Fruit fly (Drosophila melanogaster) whole organism, embryonic: Measurements from ENCODE around the gene CG13917.

Source experiments
- ATbp ChIP-seq: fragments of 200-800 bp; sonication (Bioruptor generic); optimal IDR thresholded peaks from 2 replicates; lab custom pipeline; 2017; ENCODE audit warnings: missing biosample characterization, mild to moderate bottlenecking, missing genetic modification characterization, missing genetic modification reagents
- Ada2b ChIP-seq: fragments of 200-800 bp; sonication (Bioruptor generic); IDR thresholded peaks from 2 replicates; pipeline ENCODE4 v1.3.6; 2022; ENCODE audit warnings: missing biosample characterization, missing genetic modification characterization
- Asciz ChIP-seq: fragments of 200-800 bp; sonication (Bioruptor generic); optimal IDR thresholded peaks from 2 replicates; lab custom pipeline; 2017; ENCODE audit warnings: missing biosample characterization, mild to moderate bottlenecking, missing genetic modification characterization, missing genetic modification reagents
- CG11560 ChIP-seq: fragments of 200-800 bp; sonication (Bioruptor generic); IDR thresholded peaks from 3 replicates; pipeline ENCODE4 v1.3.6; 2022; ENCODE audit warnings: missing biosample characterization, missing genetic modification characterization
- CG1233 ChIP-seq: fragments of 200-800 bp; sonication (Bioruptor generic); optimal IDR thresholded peaks from 4 replicates; lab custom pipeline; 2018; ENCODE audit warnings: missing biosample characterization, mild to moderate bottlenecking, missing genetic modification characterization
- CG13287 ChIP-seq: fragments of 200-800 bp; sonication (Bioruptor generic); IDR thresholded peaks from 2 replicates; pipeline ENCODE4 v1.3.6; 2022; ENCODE audit warnings: missing biosample characterization, missing genetic modification characterization; ENCODE audit not compliant: partially characterized antibody
- CG17802 ChIP-seq: fragments of 200-800 bp; sonication (Bioruptor generic); optimal IDR thresholded peaks from 2 replicates; lab custom pipeline; 2018; ENCODE audit warnings: missing biosample characterization, mild to moderate bottlenecking, missing genetic modification characterization, moderate library complexity
- CG18262 ChIP-seq: fragments of 200-800 bp; optimal IDR thresholded peaks from 3 replicates; lab custom pipeline; 2019; ENCODE audit warnings: missing biosample characterization, mild to moderate bottlenecking, missing genetic modification characterization, moderate library complexity
- CG2202 ChIP-seq: fragments of 200-800 bp; sonication (Bioruptor generic); optimal IDR thresholded peaks from 2 replicates; lab custom pipeline; 2018; ENCODE audit warnings: missing biosample characterization, mild to moderate bottlenecking, missing genetic modification characterization
- CG32772 ChIP-seq: fragments of 200-800 bp; sonication (Bioruptor generic); IDR thresholded peaks from 2 replicates; pipeline ENCODE4 v1.3.6; 2022; ENCODE audit warnings: missing biosample characterization, missing genetic modification characterization
- CG4854 ChIP-seq: fragments of 200-800 bp; sonication (Bioruptor generic); optimal IDR thresholded peaks from 2 replicates; lab custom pipeline; 2016; ENCODE audit warnings: missing biosample characterization, missing genetic modification characterization, inconsistent platforms
- CG7357 ChIP-seq: fragments of 200-800 bp; sonication (Bioruptor generic); IDR thresholded peaks from 3 replicates; pipeline ENCODE4 v1.3.6; 2022; ENCODE audit warnings: missing biosample characterization, missing genetic modification characterization
- CkIIα-i1 ChIP-seq: fragments of 200-800 bp; sonication (Bioruptor generic); IDR thresholded peaks from 2 replicates; pipeline ENCODE4 v1.3.6; 2022; ENCODE audit warnings: missing biosample characterization, missing genetic modification characterization
- Dad ChIP-seq: fragments of 200-800 bp; sonication (Bioruptor generic); optimal IDR thresholded peaks from 3 replicates; lab custom pipeline; 2016; ENCODE audit warnings: missing biosample characterization, missing genetic modification characterization
- Dfd ChIP-seq, 2 experiments: fragments of >200 bp; optimal IDR thresholded peaks; 2 replicates each; lab custom pipeline; 2017; ENCODE audit warnings: missing biosample characterization in 2 of 2, missing genetic modification characterization in 2 of 2
- Doc3 ChIP-seq: fragments of 200-800 bp; sonication (Bioruptor generic); IDR thresholded peaks from 3 replicates; pipeline ENCODE4 v1.3.6; 2022; ENCODE audit warnings: missing biosample characterization, missing genetic modification characterization; ENCODE audit not compliant: partially characterized antibody
- HLH4C ChIP-seq: fragments of 200-800 bp; sonication (Bioruptor generic); IDR thresholded peaks from 3 replicates; pipeline ENCODE4 v1.3.6; 2022; ENCODE audit warnings: missing biosample characterization, missing genetic modification characterization; ENCODE audit not compliant: partially characterized antibody
- HLH54F ChIP-seq: fragments of 200-800 bp; sonication (Bioruptor generic); optimal IDR thresholded peaks from 3 replicates; lab custom pipeline; 2016; ENCODE audit warnings: missing biosample characterization, missing genetic modification characterization
- HmgD ChIP-seq: fragments of 200-800 bp; sonication (Bioruptor generic); optimal IDR thresholded peaks from 3 replicates; lab custom pipeline; 2016; ENCODE audit warnings: missing biosample characterization, missing genetic modification characterization
- Lhr ChIP-seq: fragments of 200-800 bp; sonication (Bioruptor generic); optimal IDR thresholded peaks from 3 replicates; lab custom pipeline; 2017; ENCODE audit warnings: mild to moderate bottlenecking, missing biosample characterization, missing genetic modification reagents, missing genetic modification characterization
- NC2α ChIP-seq: fragments of 200-800 bp; sonication (Bioruptor generic); optimal IDR thresholded peaks from 2 replicates; lab custom pipeline; 2016; ENCODE audit warnings: missing biosample characterization, missing genetic modification characterization
- NK7.1 ChIP-seq: fragments of 200-800 bp; sonication (Bioruptor generic); optimal IDR thresholded peaks from 3 replicates; lab custom pipeline; 2016; ENCODE audit warnings: missing biosample characterization, missing genetic modification characterization
- Nf-YB ChIP-seq: fragments of 200-800 bp; sonication (Bioruptor generic); optimal IDR thresholded peaks from 3 replicates; lab custom pipeline; 2019; ENCODE audit warnings: missing biosample characterization, mild to moderate bottlenecking, missing genetic modification characterization, moderate library complexity
- Ptx1 ChIP-seq: fragments of 200-800 bp; sonication (Bioruptor generic); IDR thresholded peaks from 2 replicates; pipeline ENCODE4 v1.3.6; 2022; ENCODE audit warnings: missing biosample characterization, missing genetic modification characterization
- Rfx ChIP-seq: fragments of 200-800 bp; sonication (Bioruptor generic); IDR thresholded peaks from 2 replicates; pipeline ENCODE4 v1.3.6; 2022; ENCODE audit warnings: missing biosample characterization, missing genetic modification characterization
- Sry-δ ChIP-seq: fragments of 200-800 bp; sonication (Bioruptor generic); optimal IDR thresholded peaks from 2 replicates; lab custom pipeline; 2016; ENCODE audit warnings: missing biosample characterization, missing genetic modification characterization
- aop ChIP-seq: fragments of 200-800 bp; sonication (Bioruptor generic); IDR thresholded peaks from 2 replicates; pipeline ENCODE4 v1.3.6; 2022; ENCODE audit warnings: missing biosample characterization, missing genetic modification characterization
- croc ChIP-seq: fragments of 200-800 bp; sonication (Bioruptor generic); conservative IDR thresholded peaks from 3 replicates; pipeline ENCODE4 v1.3.6; 2022; ENCODE audit warnings: missing biosample characterization, missing genetic modification characterization
- da ChIP-seq: fragments of 200-800 bp; sonication (Bioruptor generic); optimal IDR thresholded peaks from 2 replicates; lab custom pipeline; 2016; ENCODE audit warnings: missing biosample characterization, missing genetic modification characterization
- dmrt11E ChIP-seq: fragments of 200-800 bp; sonication (Bioruptor generic); optimal IDR thresholded peaks from 3 replicates; lab custom pipeline; 2018; ENCODE audit warnings: missing biosample characterization, mild to moderate bottlenecking, missing genetic modification characterization, moderate library complexity
- ems ChIP-seq: fragments of 200-800 bp; sonication (Bioruptor generic); optimal IDR thresholded peaks from 3 replicates; lab custom pipeline; 2016; ENCODE audit warnings: missing biosample characterization, missing genetic modification characterization
- esg ChIP-seq: fragments of 200-800 bp; sonication (Bioruptor generic); conservative IDR thresholded peaks from 2 replicates; pipeline ENCODE4 v1.3.6; 2022; ENCODE audit warnings: missing biosample characterization, missing genetic modification characterization
- hbn ChIP-seq: fragments of 200-800 bp; sonication (Bioruptor generic); IDR thresholded peaks from 2 replicates; pipeline ENCODE4 v1.3.6; 2022; ENCODE audit warnings: missing biosample characterization, missing genetic modification characterization; ENCODE audit not compliant: partially characterized antibody
- her ChIP-seq: fragments of 200-800 bp; sonication (Bioruptor generic); optimal IDR thresholded peaks from 2 replicates; lab custom pipeline; 2016; ENCODE audit warnings: missing biosample characterization, missing genetic modification characterization
- jing ChIP-seq: fragments of 200-800 bp; sonication (Bioruptor generic); optimal IDR thresholded peaks from 2 replicates; lab custom pipeline; 2018; ENCODE audit warnings: missing biosample characterization, mild to moderate bottlenecking, missing genetic modification characterization
- ken ChIP-seq: fragments of 200-800 bp; sonication (Bioruptor generic); IDR thresholded peaks from 3 replicates; pipeline ENCODE4 v1.3.6; 2022; ENCODE audit warnings: missing biosample characterization, missing genetic modification characterization
- kni ChIP-seq: fragments of 200-800 bp; sonication (Bioruptor generic); optimal IDR thresholded peaks from 3 replicates; lab custom pipeline; 2017; ENCODE audit warnings: mild to moderate bottlenecking, missing biosample characterization, missing genetic modification reagents, missing genetic modification characterization
- lilli ChIP-seq: fragments of 200-800 bp; sonication (Bioruptor generic); optimal IDR thresholded peaks from 3 replicates; lab custom pipeline; 2016; ENCODE audit warnings: missing biosample characterization, missing genetic modification characterization
- nau ChIP-seq: fragments of 200-800 bp; sonication (Bioruptor generic); optimal IDR thresholded peaks from 3 replicates; lab custom pipeline; 2017; ENCODE audit warnings: missing biosample characterization, mild to moderate bottlenecking, missing genetic modification characterization, missing genetic modification reagents
- peb ChIP-seq: fragments of 200-800 bp; sonication (Bioruptor generic); IDR thresholded peaks from 2 replicates; pipeline ENCODE4 v1.3.6; 2022; ENCODE audit warnings: missing biosample characterization, missing genetic modification characterization
- pfk ChIP-seq: fragments of 200-800 bp; sonication (Bioruptor generic); optimal IDR thresholded peaks from 2 replicates; lab custom pipeline; 2018; ENCODE audit warnings: missing biosample characterization, mild to moderate bottlenecking, missing genetic modification characterization, moderate library complexity
- phol ChIP-seq: fragments of 200-800 bp; sonication (Bioruptor generic); optimal IDR thresholded peaks from 3 replicates; lab custom pipeline; 2018; ENCODE audit warnings: missing biosample characterization, mild to moderate bottlenecking, missing genetic modification characterization, moderate library complexity
- prd ChIP-seq, 3 experiments: fragments of >200 bp in 2 of 3; fragments of 200-800 bp in 1 of 3; sonication (Bioruptor generic) in 1 of 3; optimal IDR thresholded peaks in 2 of 3; IDR thresholded peaks in 1 of 3; 2 replicates in 2 of 3; 3 replicates in 1 of 3; pipeline versions ENCODE4 v1.3.6 to Lab custom; 2017 to 2022; ENCODE audit warnings: missing biosample characterization in 1 of 3, missing genetic modification characterization in 1 of 3
- pum ChIP-seq: fragments of 200-800 bp; sonication (Bioruptor generic); optimal IDR thresholded peaks from 2 replicates; lab custom pipeline; 2016; ENCODE audit warnings: missing biosample characterization, missing genetic modification characterization
- ranshi ChIP-seq: fragments of 200-800 bp; sonication (Bioruptor generic); IDR thresholded peaks from 2 replicates; pipeline ENCODE4 v1.3.6; 2022; ENCODE audit warnings: missing biosample characterization, missing genetic modification characterization
- repo ChIP-seq: fragments of 200-800 bp; sonication (Bioruptor generic); optimal IDR thresholded peaks from 2 replicates; lab custom pipeline; 2016; ENCODE audit warnings: missing biosample characterization, missing genetic modification characterization
- shn ChIP-seq: fragments of 200-800 bp; sonication (Bioruptor generic); optimal IDR thresholded peaks from 3 replicates; lab custom pipeline; 2016; ENCODE audit warnings: missing biosample characterization, missing genetic modification characterization
- slbo ChIP-seq: fragments of 200-800 bp; sonication (Bioruptor generic); IDR thresholded peaks from 2 replicates; pipeline ENCODE4 v1.3.6; 2022; ENCODE audit warnings: missing biosample characterization, missing genetic modification characterization

CG13917 gene

dm6 chr3L:1568225-1569161, 8.0 kb upstream of the CG13917 start, which contains the start of gene CG7879 (continued):
- TF ChIP-seq shn (GFP tag; lab: Kevin White, UChicago), result no peak
- no peak for TF ChIP-seq Dfd (GFP tag; optimal IDR thresholded peaks at IDR 0.05; lab: Kevin White, UChicago)
- no peak for TF ChIP-seq CG11560
- no peak for TF ChIP-seq HLH4C (GFP tag; lab: Robert Waterston, UW)
- peak; percentile 50 for TF ChIP-seq Rfx
- peak; percentile 99 for TF ChIP-seq phol
- no peak for TF ChIP-seq NK7.1 (GFP tag; lab: Kevin White, UChicago)
- no peak for TF ChIP-seq HmgD (GFP tag; lab: Kevin White, UChicago)
- TF ChIP-seq Sry-δ (GFP tag; lab: Kevin White, UChicago), result no peak
- TF ChIP-seq CG1233 (GFP tag; lab: Kevin White, UChicago), result peak; percentile 27
- peak; percentile 32 for TF ChIP-seq dmrt11E (tag; lab: Kevin White, UChicago)
- no peak for TF ChIP-seq HLH54F (GFP tag; lab: Kevin White, UChicago)
- no peak for TF ChIP-seq Asciz (GFP tag; lab: Kevin White, UChicago)
- TF ChIP-seq ranshi, result no peak
- TF ChIP-seq Ada2b, result no peak
- TF ChIP-seq lilli (GFP tag; lab: Kevin White, UChicago), result peak; percentile 25
- TF ChIP-seq Lhr (GFP tag; lab: Kevin White, UChicago), result peak; percentile 27
- no peak for TF ChIP-seq NC2α (GFP tag; lab: Kevin White, UChicago)
- peak; percentile 33 for TF ChIP-seq slbo (GFP tag; lab: Robert Waterston, UW)
- TF ChIP-seq ken (GFP tag; lab: Robert Waterston, UW), result peak; percentile 33; the same call in 1 of the 3 replicates
- TF ChIP-seq kni (GFP tag; lab: Kevin White, UChicago), result no peak
- peak; percentile 10 for TF ChIP-seq CG18262 (tag; lab: Kevin White, UChicago)
- no peak for TF ChIP-seq CG32772 (GFP tag; lab: Robert Waterston, UW)
- peak; percentile 32; the same call in 1 of the 2 replicates for TF ChIP-seq CG13287 (GFP tag; lab: Robert Waterston, UW)
- no peak for TF ChIP-seq pfk (GFP tag; lab: Kevin White, UChicago)
- no peak; the same call in 1 of the 2 replicates for TF ChIP-seq hbn (GFP tag; lab: Robert Waterston, UW)
- TF ChIP-seq nau (GFP tag; lab: Kevin White, UChicago), result no peak
- no peak for TF ChIP-seq repo (GFP tag; lab: Kevin White, UChicago)
- no peak for TF ChIP-seq her
- no peak for TF ChIP-seq aop (GFP tag; lab: Robert Waterston, UW)
- no peak for TF ChIP-seq croc (GFP tag; lab: Robert Waterston, UW)
- TF ChIP-seq Dad (GFP tag; lab: Kevin White, UChicago), result no peak
- peak; percentile 96 for TF ChIP-seq CG7357 (GFP tag; lab: Robert Waterston, UW)
- TF ChIP-seq peb (GFP tag; lab: Robert Waterston, UW), result no peak
- TF ChIP-seq CG4854 (GFP tag; lab: Kevin White, UChicago), result no peak
- no peak for TF ChIP-seq ATbp
- TF ChIP-seq jing (GFP tag; lab: Kevin White, UChicago), result no peak
- TF ChIP-seq Doc3, result no peak
- TF ChIP-seq prd (optimal IDR thresholded peaks at IDR 0.05; lab: Kevin White, UChicago), result no peak
- peak; percentile 64; the same call in 1 of the 3 replicates for TF ChIP-seq prd (GFP tag; IDR thresholded peaks at IDR 0.05; lab: Robert Waterston, UW)
- TF ChIP-seq CG2202 (tag; lab: Kevin White, UChicago), result no peak
- TF ChIP-seq Ptx1, result no peak; the same call in 1 of the 2 replicates
- no peak for TF ChIP-seq da (GFP tag; lab: Kevin White, UChicago)
- peak; percentile 31 for TF ChIP-seq pum
- no peak for TF ChIP-seq Nf-YB (GFP tag; lab: Kevin White, UChicago)
- no peak for TF ChIP-seq ems (GFP tag; lab: Kevin White, UChicago)
- no peak for TF ChIP-seq esg (GFP tag; lab: Robert Waterston, UW)
- no peak for TF ChIP-seq CkIIα-i1 (GFP tag; lab: Robert Waterston, UW)
- TF ChIP-seq CG17802, result peak; percentile 74
